Worm (Caenorhabditis elegans) whole organism, L3 larva: ENCODE measurements around the gene raga-1.

Source experiments
- R02D3.7 ChIP-seq: fragments of 150-350 bp; optimal IDR thresholded peaks from 2 replicates; lab custom pipeline; 2014; ENCODE audit warnings: missing biosample characterization, missing genetic modification characterization
- ZK546.5 ChIP-seq: sonication (generic microtip); optimal IDR thresholded peaks from 2 replicates; lab custom pipeline; 2017; ENCODE audit warnings: missing biosample characterization, missing genetic modification characterization
- aly-2 ChIP-seq: fragments of 150-350 bp; optimal IDR thresholded peaks from 2 replicates; lab custom pipeline; 2014; ENCODE audit warnings: missing biosample characterization, missing genetic modification characterization
- ama-1 ChIP-seq: fragments of 150-350 bp; optimal IDR thresholded peaks from 2 replicates; lab custom pipeline; 2018
- ceh-16 ChIP-seq: sonication (generic microtip); optimal IDR thresholded peaks from 2 replicates; lab custom pipeline; 2017; ENCODE audit warnings: missing biosample characterization, missing genetic modification characterization
- ceh-28 ChIP-seq: fragments of 150-350 bp; optimal IDR thresholded peaks from 2 replicates; lab custom pipeline; 2014; ENCODE audit warnings: missing biosample characterization, missing genetic modification reagents, missing genetic modification characterization
- ceh-9 ChIP-seq: sonication (generic microtip); optimal IDR thresholded peaks from 2 replicates; lab custom pipeline; 2018; ENCODE audit warnings: missing biosample characterization, missing genetic modification characterization
- egl-27 ChIP-seq: sonication (generic microtip); optimal IDR thresholded peaks from 4 replicates; lab custom pipeline; 2017; ENCODE audit warnings: missing biosample characterization, missing genetic modification reagents, missing genetic modification characterization
- egl-5 ChIP-seq: fragments of 150-350 bp; optimal IDR thresholded peaks from 2 replicates; lab custom pipeline; 2017; ENCODE audit warnings: missing biosample characterization, missing genetic modification reagents, missing genetic modification characterization, inconsistent platforms
- elt-1 ChIP-seq: fragments of 150-350 bp; optimal IDR thresholded peaks from 2 replicates; lab custom pipeline; 2014; ENCODE audit warnings: missing biosample characterization, missing genetic modification characterization
- elt-2 ChIP-seq: sonication (generic microtip); optimal IDR thresholded peaks from 2 replicates; lab custom pipeline; 2016; ENCODE audit warnings: missing genetic modification reagents, mild to moderate bottlenecking, missing genetic modification characterization, missing compliant biosample characterization
- elt-3 ChIP-seq, 3 experiments: fragments of 150-350 bp in 1 of 3; sonication (generic microtip) in 2 of 3; optimal IDR thresholded peaks; 2 replicates in 2 of 3; 4 replicates in 1 of 3; lab custom pipeline; 2014 to 2017; ENCODE audit warnings: missing biosample characterization in 3 of 3, missing genetic modification characterization in 3 of 3
- eor-1 ChIP-seq, 2 experiments: fragments of 150-350 bp; optimal IDR thresholded peaks; 2 replicates each; lab custom pipeline; 2014 to 2018; ENCODE audit warnings: missing biosample characterization in 2 of 2, missing genetic modification characterization in 2 of 2
- fkh-10 ChIP-seq: sonication (generic microtip); optimal IDR thresholded peaks from 2 replicates; lab custom pipeline; 2017; ENCODE audit warnings: missing biosample characterization, missing genetic modification reagents, missing genetic modification characterization
- fos-1 ChIP-seq: fragments of 150-350 bp; optimal IDR thresholded peaks from 2 replicates; lab custom pipeline; 2014; ENCODE audit warnings: missing biosample characterization, missing genetic modification characterization
- jun-1 ChIP-seq: fragments of 150-350 bp; optimal IDR thresholded peaks from 2 replicates; lab custom pipeline; 2014; ENCODE audit warnings: missing biosample characterization, missing genetic modification reagents, missing genetic modification characterization
- lin-15B ChIP-seq: fragments of 150-350 bp; optimal IDR thresholded peaks from 2 replicates; lab custom pipeline; 2014; ENCODE audit warnings: missing biosample characterization, missing genetic modification characterization
- lin-39 ChIP-seq: fragments of 150-350 bp; optimal IDR thresholded peaks from 2 replicates; lab custom pipeline; 2018; ENCODE audit warnings: missing biosample characterization, missing genetic modification reagents, missing genetic modification characterization
- lsy-12 ChIP-seq: sonication (generic microtip); optimal IDR thresholded peaks from 2 replicates; lab custom pipeline; 2016; ENCODE audit warnings: mild to moderate bottlenecking, missing genetic modification characterization, missing compliant biosample characterization
- mdl-1 ChIP-seq: fragments of 150-350 bp; optimal IDR thresholded peaks from 2 replicates; lab custom pipeline; 2014; ENCODE audit warnings: missing biosample characterization, missing genetic modification characterization
- mml-1 ChIP-seq: fragments of 150-350 bp; sonication (generic microtip); optimal IDR thresholded peaks from 3 replicates; lab custom pipeline; 2014; ENCODE audit warnings: missing biosample characterization, missing genetic modification characterization
- nfya-1 ChIP-seq: sonication (generic microtip); optimal IDR thresholded peaks from 2 replicates; lab custom pipeline; 2017; ENCODE audit warnings: missing genetic modification characterization, mild to moderate bottlenecking, missing compliant biosample characterization, antibody characterized with exemption, moderate library complexity; ENCODE audit not compliant: insufficient read depth
- nhr-11 ChIP-seq: fragments of 150-350 bp; optimal IDR thresholded peaks from 2 replicates; lab custom pipeline; 2014; ENCODE audit warnings: missing biosample characterization, missing genetic modification characterization
- nhr-12 ChIP-seq: fragments of 150-350 bp; optimal IDR thresholded peaks from 2 replicates; lab custom pipeline; 2014; ENCODE audit warnings: missing biosample characterization, missing genetic modification characterization
- nhr-23 ChIP-seq: fragments of 150-350 bp; optimal IDR thresholded peaks from 2 replicates; lab custom pipeline; 2014; ENCODE audit warnings: missing biosample characterization, missing genetic modification reagents, missing genetic modification characterization
- nhr-237 ChIP-seq: fragments of 150-350 bp; optimal IDR thresholded peaks from 2 replicates; lab custom pipeline; 2014; ENCODE audit warnings: missing biosample characterization, missing genetic modification characterization
- nhr-25 ChIP-seq: sonication (generic microtip); optimal IDR thresholded peaks from 2 replicates; lab custom pipeline; 2017; ENCODE audit warnings: missing biosample characterization, missing genetic modification characterization
- nhr-43 ChIP-seq: sonication (generic microtip); optimal IDR thresholded peaks from 2 replicates; lab custom pipeline; 2016; ENCODE audit warnings: mild to moderate bottlenecking, missing genetic modification characterization, missing compliant biosample characterization; ENCODE audit not compliant: poor library complexity, severe bottlenecking
- nhr-67 ChIP-seq: fragments of 150-350 bp; optimal IDR thresholded peaks from 2 replicates; lab custom pipeline; 2014; ENCODE audit warnings: missing biosample characterization, missing genetic modification characterization
- nhr-76 ChIP-seq: fragments of 150-350 bp; sonication (generic microtip); optimal IDR thresholded peaks from 5 replicates; lab custom pipeline; 2014; ENCODE audit warnings: missing biosample characterization, missing genetic modification characterization
- nhr-77 ChIP-seq: fragments of 150-350 bp; optimal IDR thresholded peaks from 2 replicates; lab custom pipeline; 2014; ENCODE audit warnings: missing biosample characterization, missing genetic modification characterization
- pha-4 ChIP-seq: fragments of 150-350 bp; optimal IDR thresholded peaks from 2 replicates; lab custom pipeline; 2014; ENCODE audit warnings: missing biosample characterization, missing genetic modification reagents, missing genetic modification characterization
- pqm-1 ChIP-seq: fragments of 150-350 bp; optimal IDR thresholded peaks from 2 replicates; lab custom pipeline; 2017; ENCODE audit warnings: missing biosample characterization, missing genetic modification characterization, inconsistent platforms
- skn-1 ChIP-seq: fragments of 150-350 bp; optimal IDR thresholded peaks from 2 replicates; lab custom pipeline; 2014; ENCODE audit warnings: missing biosample characterization, missing genetic modification characterization
- snpc-4 ChIP-seq: fragments of 150-350 bp; optimal IDR thresholded peaks from 2 replicates; lab custom pipeline; 2014; ENCODE audit warnings: missing biosample characterization, missing genetic modification characterization
- tbx-2 ChIP-seq: sonication (generic microtip); optimal IDR thresholded peaks from 2 replicates; lab custom pipeline; 2016; ENCODE audit warnings: mild to moderate bottlenecking, missing genetic modification characterization, missing compliant biosample characterization
- unc-62 ChIP-seq: fragments of 150-350 bp; sonication (generic microtip); optimal IDR thresholded peaks from 4 replicates; lab custom pipeline; 2014; ENCODE audit warnings: missing biosample characterization, missing genetic modification reagents, missing genetic modification characterization
- zag-1 ChIP-seq: fragments of 150-350 bp; optimal IDR thresholded peaks from 2 replicates; lab custom pipeline; 2014; ENCODE audit warnings: missing biosample characterization, missing genetic modification characterization
- ztf-11 ChIP-seq: fragments of 150-350 bp; optimal IDR thresholded peaks from 2 replicates; lab custom pipeline; 2014; ENCODE audit warnings: missing biosample characterization, missing genetic modification characterization
- ztf-4 ChIP-seq: fragments of 150-350 bp; optimal IDR thresholded peaks from 2 replicates; lab custom pipeline; 2014; ENCODE audit warnings: missing biosample characterization, missing genetic modification characterization

The raga-1 gene

ce11 chrII:11274876-11275275 is 26.3 kb upstream of the raga-1 start:
- TF ChIP-seq ztf-4: no peak
- no peak for TF ChIP-seq ceh-16 (tag; lab: Kevin White, UChicago)
- no peak for TF ChIP-seq ztf-11 (tag; lab: Kevin White, UChicago)
- TF ChIP-seq pqm-1 (tag; lab: Kevin White, UChicago): no peak
- TF ChIP-seq zag-1 (tag; lab: Kevin White, UChicago): no peak
- TF ChIP-seq mdl-1 (tag; lab: Kevin White, UChicago): no peak
- TF ChIP-seq egl-5: no peak
- TF ChIP-seq nfya-1 (tag; lab: Kevin White, UChicago): no peak
- TF ChIP-seq ama-1 (lab: Kevin White, UChicago): no peak
- TF ChIP-seq fos-1 (tag; lab: Kevin White, UChicago): no peak
- TF ChIP-seq nhr-237 (tag; lab: Kevin White, UChicago): no peak
- no peak for TF ChIP-seq tbx-2 (tag; lab: Kevin White, UChicago)
- no peak for TF ChIP-seq nhr-67 (tag; lab: Kevin White, UChicago)
- no peak for TF ChIP-seq lsy-12 (tag; lab: Kevin White, UChicago)
- TF ChIP-seq fkh-10 (GFP tag; lab: Kevin White, UChicago): no peak
- no peak for TF ChIP-seq nhr-76 (tag; lab: Kevin White, UChicago)
- TF ChIP-seq, all 47 proteins: peak for 0

ce11 chrII:11275484-11275883 is 25.7 kb upstream of the raga-1 start:
- TF ChIP-seq nfya-1 (tag; lab: Kevin White, UChicago) (peak; percentile 25), lin-39 (tag; lab: Kevin White, UChicago) (peak; percentile 28), ceh-9 (tag; lab: Kevin White, UChicago) (no peak)

ce11 chrII:11276879-11277278 is 24.3 kb upstream of the raga-1 start:
- TF ChIP-seq fos-1 (tag; lab: Kevin White, UChicago): no peak
- no peak for TF ChIP-seq aly-2 (tag; lab: Kevin White, UChicago)
- TF ChIP-seq ceh-9 (tag; lab: Kevin White, UChicago): no peak
- TF ChIP-seq lsy-12 (tag; lab: Kevin White, UChicago): no peak
- TF ChIP-seq eor-1 (tag; optimal IDR thresholded peaks at IDR 0.05; lab: Kevin White, UChicago): no peak
- TF ChIP-seq mml-1 (tag; lab: Kevin White, UChicago): no peak
- TF ChIP-seq nhr-23: no peak
- TF ChIP-seq nhr-12 (tag; lab: Kevin White, UChicago): no peak
- no peak for TF ChIP-seq ztf-4
- no peak for TF ChIP-seq ztf-11 (tag; lab: Kevin White, UChicago)
- peak; percentile 24 for TF ChIP-seq nhr-25
- TF ChIP-seq elt-1 (tag; lab: Kevin White, UChicago): peak; percentile 12
- no peak for TF ChIP-seq ceh-28 (tag; lab: Kevin White, UChicago)

ce11 chrII:11279971-11280370 is 21.2 kb upstream of the raga-1 start:
- TF ChIP-seq elt-2 (tag; lab: Kevin White, UChicago) (peak; percentile 8), mdl-1 (tag; lab: Kevin White, UChicago) (no peak), mml-1 (tag; lab: Kevin White, UChicago) (no peak), nhr-67 (tag; lab: Kevin White, UChicago) (no peak), nfya-1 (tag; lab: Kevin White, UChicago) (peak; percentile 95), fos-1 (tag; lab: Kevin White, UChicago) (no peak), aly-2 (tag; lab: Kevin White, UChicago) (no peak), pha-4 (tag; lab: Kevin White, UChicago) (no peak), nhr-43 (tag; lab: Kevin White, UChicago) (no peak), unc-62 (GFP tag; lab: Kevin White, UChicago) (no peak)

- TF ChIP-seq mdl-1 (tag; lab: Kevin White, UChicago) (no peak), ZK546.5 (tag; lab: Kevin White, UChicago) (no peak), skn-1 (tag; lab: Kevin White, UChicago) (no peak), nhr-77 (tag; lab: Kevin White, UChicago) (no peak), pqm-1 (tag; lab: Kevin White, UChicago) (no peak), unc-62 (GFP tag; lab: Kevin White, UChicago) (no peak), jun-1 (tag; lab: Kevin White, UChicago) (no peak), nhr-23 (no peak), ceh-28 (tag; lab: Kevin White, UChicago) (no peak), egl-5 (no peak), mml-1 (tag; lab: Kevin White, UChicago) (no peak), lsy-12 (tag; lab: Kevin White, UChicago) (no peak), lin-15B (tag; lab: Kevin White, UChicago) (no peak), egl-27 (tag; lab: Kevin White, UChicago) (no peak), elt-3 (tag; optimal IDR thresholded peaks at IDR 0.05; lab: Kevin White, UChicago) (no peak), R02D3.7 (no peak), aly-2 (tag; lab: Kevin White, UChicago) (no peak), snpc-4 (tag; lab: Kevin White, UChicago) (no peak), pha-4 (tag; lab: Kevin White, UChicago) (no peak), nhr-11 (tag; lab: Kevin White, UChicago) (no peak)
Observed at ce11 chrII:11281177-11281576, 20.0 kb upstream of the raga-1 start.
